Fruit fly (Drosophila melanogaster): ENCODE data around the gene Tbc1d15-17.

Tbc1d15-17 gene

DNA sequence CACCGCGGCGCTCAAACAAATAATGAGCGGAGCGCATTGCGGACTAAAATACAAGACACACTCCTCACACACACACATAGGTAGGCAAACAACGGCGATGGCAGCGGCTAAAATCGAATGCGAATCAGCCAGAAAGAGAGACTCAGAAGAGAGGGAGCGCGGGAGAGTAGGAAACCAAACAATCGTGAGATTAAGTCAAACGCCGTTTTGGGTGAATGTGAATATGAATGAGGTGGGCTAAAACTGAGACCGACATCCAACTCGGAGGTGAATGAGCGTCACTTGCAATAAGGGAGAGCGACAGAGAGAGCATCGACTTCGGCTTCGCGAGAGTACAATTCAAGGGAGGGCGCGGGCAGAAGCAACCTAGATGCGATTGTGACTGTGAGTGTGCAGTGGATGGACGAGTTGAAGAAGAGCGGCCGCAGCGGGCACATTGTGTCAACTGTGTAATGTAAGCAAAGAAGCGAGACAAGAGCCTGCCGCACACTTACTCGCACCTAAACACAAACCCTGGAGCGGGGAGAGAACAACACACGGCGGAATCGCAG lies 15.0 kb downstream of the Tbc1d15-17 start (continued):
- TF ChIP-seq en (GFP tag; optimal IDR thresholded peaks at IDR 0.05) (peak; percentile 1), ATbp (GFP tag; optimal IDR thresholded peaks at IDR 0.05) (peak; percentile 37), dimm (GFP tag; IDR thresholded peaks at IDR 0.05) (no peak), CG10654 (GFP tag; optimal IDR thresholded peaks at IDR 0.05) (no peak), CG5180 (GFP tag; optimal IDR thresholded peaks at IDR 0.05) (no peak), CG7963 (GFP tag; IDR thresholded peaks at IDR 0.05; ENCODE audit: partially characterized antibody) (no peak), CG2889 (GFP tag; IDR thresholded peaks at IDR 0.05) (no peak), Trl (optimal IDR thresholded peaks at IDR 0.05) (peak; percentile 96 to 98), Trl (GFP tag; optimal IDR thresholded peaks at IDR 0.05) (peak; percentile 46), CG6854 (GFP tag; optimal IDR thresholded peaks at IDR 0.05) (peak; percentile 12), odd (GFP tag; optimal IDR thresholded peaks at IDR 0.05) (peak; percentile 31), PHDP (tag; optimal IDR thresholded peaks at IDR 0.05) (no peak), zfh2 (GFP tag; optimal IDR thresholded peaks at IDR 0.05) (no peak), onecut (GFP tag; IDR thresholded peaks at IDR 0.05) (peak; percentile 27; the same call in 1 of the 2 replicates), kah (GFP tag; optimal IDR thresholded peaks at IDR 0.05) (peak; percentile 16), mirr (GFP tag; optimal IDR thresholded peaks at IDR 0.05) (peak; percentile 9), CG7786 (GFP tag; optimal IDR thresholded peaks at IDR 0.05) (no peak), Lim3 (GFP tag; IDR thresholded peaks at IDR 0.05) (no peak), tx (GFP tag; optimal IDR thresholded peaks at IDR 0.05) (no peak), Hey (tag; optimal IDR thresholded peaks at IDR 0.05) (no peak), dmrt11E (tag; optimal IDR thresholded peaks at IDR 0.05) (no peak), sens (GFP tag) (peak; percentile 72), gfzf (GFP tag; optimal IDR thresholded peaks at IDR 0.05) (no peak), bsh (GFP tag; optimal IDR thresholded peaks at IDR 0.05) (no peak), CG17829 (tag; optimal IDR thresholded peaks at IDR 0.05) (peak; percentile 17), CG8290 (GFP tag; optimal IDR thresholded peaks at IDR 0.05) (no peak), CG8290 (tag; optimal IDR thresholded peaks at IDR 0.05) (peak in 1 of 2 experiments; percentile 10), oc (tag; optimal IDR thresholded peaks at IDR 0.05) (peak; percentile 75), Doc3 (GFP tag; IDR thresholded peaks at IDR 0.05; ENCODE audit: partially characterized antibody) (peak; percentile 43; the same call in 1 of the 3 replicates), CG12219 (GFP tag; optimal IDR thresholded peaks at IDR 0.05) (peak; percentile 32), CG3163 (GFP tag; optimal IDR thresholded peaks at IDR 0.05) (peak; percentile 83), Hr51 (GFP tag; optimal IDR thresholded peaks at IDR 0.05) (peak in 1 of 2 experiments; percentile 2), Dref (GFP tag; IDR thresholded peaks at IDR 0.05) (no peak), CG14050 (GFP tag; IDR thresholded peaks at IDR 0.05) (no peak), Nf-YC (tag; optimal IDR thresholded peaks at IDR 0.05) (peak; percentile 38), cg (GFP tag; optimal IDR thresholded peaks at IDR 0.05) (peak; percentile 85), CG2875 (GFP tag; optimal IDR thresholded peaks at IDR 0.05) (no peak), Kr (GFP tag; optimal IDR thresholded peaks at IDR 0.05) (peak; percentile 75), unc-4 (GFP tag; IDR thresholded peaks at IDR 0.05; ENCODE audit: partially characterized antibody) (0 out of 2 replicates have a peak, but pooled peaks have one; percentile 46), vvl (GFP tag; IDR thresholded peaks at IDR 0.05) (peak; percentile 78; the same call in 1 of the 2 replicates), ab (GFP tag; optimal IDR thresholded peaks at IDR 0.05) (no peak), Nf-YB (GFP tag; optimal IDR thresholded peaks at IDR 0.05) (no peak), Adf1 (GFP tag; IDR thresholded peaks at IDR 0.05) (peak; percentile 64), CG42726 (GFP tag; IDR thresholded peaks at IDR 0.05; ENCODE audit: partially characterized antibody) (no peak), Poxn (GFP tag; IDR thresholded peaks at IDR 0.05) (no peak), CG43689 (GFP tag; IDR thresholded peaks at IDR 0.05) (no peak), CG4282 (GFP tag; optimal IDR thresholded peaks at IDR 0.05) (no peak), grn (GFP tag; optimal IDR thresholded peaks at IDR 0.05) (no peak), gsb-n (tag; optimal IDR thresholded peaks at IDR 0.05) (peak; percentile 20), otp (GFP tag; IDR thresholded peaks at IDR 0.05) (no peak; the same call in 2 of the 3 replicates), gro (GFP tag; optimal IDR thresholded peaks at IDR 0.05) (peak; percentile 67)
